Worm (Caenorhabditis elegans): ENCODE measurements around the gene str-89.

The str-89 gene

ce11 chrV:17705814-17706213 lies 37.2 kb downstream of the str-89 start, which contains the start of gene W06D12.6:
W06D12.6 (plus strand) TSS chrV:17706114.
- TF ChIP-seq nhr-76 (tag; optimal IDR thresholded peaks at IDR 0.05) (no peak), lin-13 (GFP tag; optimal IDR thresholded peaks at IDR 0.05) (no peak), snu-23 (GFP tag; optimal IDR thresholded peaks at IDR 0.05) (no peak), nhr-11 (tag; optimal IDR thresholded peaks at IDR 0.05) (no peak), mab-9 (GFP tag; IDR thresholded peaks at IDR 0.05) (no peak), hlh-17 (GFP tag; optimal IDR thresholded peaks at IDR 0.05; ENCODE audit: borderline replicate concordance) (no peak), sox-4 (tag; optimal IDR thresholded peaks at IDR 0.05) (no peak), hlh-4 (tag; optimal IDR thresholded peaks at IDR 0.05) (no peak), aha-1 (tag; optimal IDR thresholded peaks at IDR 0.05) (no peak), efl-3 (GFP tag; optimal IDR thresholded peaks at IDR 0.05) (no peak), ztf-4 (tag; optimal IDR thresholded peaks at IDR 0.05) (no peak)

- TF ChIP-seq lsy-2 (tag; optimal IDR thresholded peaks at IDR 0.05) (no peak), ceh-8 (GFP tag; optimal IDR thresholded peaks at IDR 0.05) (no peak), fkh-10 (GFP tag; optimal IDR thresholded peaks at IDR 0.05) (no peak), efl-3 (GFP tag; optimal IDR thresholded peaks at IDR 0.05) (no peak), sox-4 (tag; optimal IDR thresholded peaks at IDR 0.05) (no peak), ces-1 (GFP tag; optimal IDR thresholded peaks at IDR 0.05) (no peak), nhr-77 (tag; optimal IDR thresholded peaks at IDR 0.05) (no peak), pax-3 (tag; optimal IDR thresholded peaks at IDR 0.05) (no peak), nhr-84 (tag; optimal IDR thresholded peaks at IDR 0.05) (no peak), nhr-71 (tag; optimal IDR thresholded peaks at IDR 0.05) (no peak)
Observed at ce11 chrV:17706217-17706806, 37.7 kb downstream of the str-89 start.

ce11 chrV:17707022-17707421 lies 38.4 kb downstream of the str-89 start, which contains the start of gene srh-31:
srh-31 (plus strand) TSS chrV:17707322.
- TF ChIP-seq nhr-19 (GFP tag; conservative IDR thresholded peaks at IDR 0.05) (no peak), ama-1 (optimal IDR thresholded peaks at IDR 0.05) (no peak), dsc-1 (tag; optimal IDR thresholded peaks at IDR 0.05) (no peak), unc-130 (tag; optimal IDR thresholded peaks at IDR 0.05) (no peak), lin-14 (GFP tag; optimal IDR thresholded peaks at IDR 0.05) (no peak), ets-5 (GFP tag; IDR thresholded peaks at IDR 0.05) (no peak), tbx-2 (tag; optimal IDR thresholded peaks at IDR 0.05) (no peak), mdl-1 (tag; optimal IDR thresholded peaks at IDR 0.05) (no peak), lin-13 (GFP tag; optimal IDR thresholded peaks at IDR 0.05) (no peak), elt-3 (tag; optimal IDR thresholded peaks at IDR 0.05) (no peak)

- TF ChIP-seq nhr-84 (tag; optimal IDR thresholded peaks at IDR 0.05) (no peak), unc-86 (tag; optimal IDR thresholded peaks at IDR 0.05) (no peak), pag-3 (tag; optimal IDR thresholded peaks at IDR 0.05; ENCODE audit: borderline replicate concordance, insufficient read depth) (no peak), jun-1 (tag; optimal IDR thresholded peaks at IDR 0.05) (no peak), ces-1 (GFP tag; optimal IDR thresholded peaks at IDR 0.05) (no peak), lin-15B (tag; optimal IDR thresholded peaks at IDR 0.05) (no peak), C04F5.9 (tag; optimal IDR thresholded peaks at IDR 0.05) (no peak), ztf-11 (tag; optimal IDR thresholded peaks at IDR 0.05) (no peak), C34B4.2 (tag; optimal IDR thresholded peaks at IDR 0.05) (no peak), elt-2 (tag; optimal IDR thresholded peaks at IDR 0.05) (no peak), egl-13 (tag; optimal IDR thresholded peaks at IDR 0.05) (no peak), vab-15 (tag; optimal IDR thresholded peaks at IDR 0.05) (no peak), dpl-1 (GFP tag; optimal IDR thresholded peaks at IDR 0.05) (no peak)
Observed at ce11 chrV:17712349-17712748, 43.7 kb downstream of the str-89 start.

Measured in whole organism, L1 larva.